Worm (Caenorhabditis elegans) whole organism, young adult: Measurements from ENCODE around the gene F16F9.4.

Experiments
- F49E8.2 ChIP-seq: sonication (generic microtip); optimal IDR thresholded peaks from 3 replicates; lab custom pipeline; 2017; ENCODE audit warnings: missing genetic modification characterization, mild to moderate bottlenecking, missing compliant biosample characterization, antibody characterized with exemption, moderate library complexity; ENCODE audit not compliant: insufficient read depth
- F57A8.1 ChIP-seq: fragments of 200-800 bp; sonication (Bioruptor generic); optimal IDR thresholded peaks from 2 replicates; lab custom pipeline; 2018; ENCODE audit warnings: mild to moderate bottlenecking, missing genetic modification characterization, moderate library complexity, missing compliant biosample characterization
- T07F8.4 ChIP-seq: sonication (generic microtip); optimal IDR thresholded peaks from 2 replicates; lab custom pipeline; 2016; ENCODE audit warnings: mild to moderate bottlenecking, missing genetic modification characterization, moderate library complexity, missing compliant biosample characterization
- atf-7 ChIP-seq: sonication (generic microtip); optimal IDR thresholded peaks from 2 replicates; lab custom pipeline; 2017; ENCODE audit warnings: mild to moderate bottlenecking, missing genetic modification characterization, missing compliant biosample characterization
- athp-1 ChIP-seq: sonication (generic microtip); optimal IDR thresholded peaks from 2 replicates; lab custom pipeline; 2017; ENCODE audit warnings: mild to moderate bottlenecking, missing genetic modification characterization, missing compliant biosample characterization
- hsf-1 ChIP-seq: fragments of 200-800 bp; sonication (Bioruptor generic); IDR thresholded peaks from 2 replicates; pipeline ENCODE4 v1.3.6; 2022; ENCODE audit warnings: missing genetic modification reagents, missing genetic modification characterization, missing compliant biosample characterization
- lin-35 ChIP-seq, 3 experiments: fragments of 150-350 bp in 2 of 3; sonication (generic microtip) in 1 of 3; optimal IDR thresholded peaks; 2 replicates each; lab custom pipeline; 2014 to 2018; ENCODE audit warnings: missing biosample characterization in 3 of 3, missing genetic modification characterization in 3 of 3, missing genetic modification reagents in 3 of 3
- mcd-1 ChIP-seq: fragments of 200-800 bp; sonication (Bioruptor generic); IDR thresholded peaks from 2 replicates; pipeline ENCODE4 v1.3.6; 2022; ENCODE audit warnings: missing genetic modification reagents, missing genetic modification characterization, missing compliant biosample characterization
- pha-4 ChIP-seq: fragments of 150-350 bp; sonication (generic microtip); optimal IDR thresholded peaks from 2 replicates; lab custom pipeline; 2014; ENCODE audit warnings: missing biosample characterization, missing genetic modification reagents, missing genetic modification characterization
- snpc-4 ChIP-seq, 5 experiments: fragments of 150-350 bp in 1 of 5; sonication (generic microtip) in 4 of 5; optimal IDR thresholded peaks; 2 replicates each; lab custom pipeline; 2014 to 2018; ENCODE audit warnings: missing genetic modification characterization in 5 of 5, missing biosample characterization in 3 of 5, antibody characterized with exemption in 2 of 5, mild to moderate bottlenecking in 2 of 5, missing compliant biosample characterization in 2 of 5, missing genotype in 2 of 5, moderate library complexity in 2 of 5, missing genetic modification reagents in 1 of 5
- sptf-2 ChIP-seq: fragments of 200-800 bp; sonication (Bioruptor generic); optimal IDR thresholded peaks from 2 replicates; lab custom pipeline; 2018; ENCODE audit warnings: mild to moderate bottlenecking, missing genetic modification characterization, missing compliant biosample characterization
- unc-62 ChIP-seq: fragments of 150-350 bp; optimal IDR thresholded peaks from 2 replicates; lab custom pipeline; 2014; ENCODE audit warnings: missing biosample characterization, missing genetic modification reagents, missing genetic modification characterization
- xnd-1 ChIP-seq: sonication (generic microtip); optimal IDR thresholded peaks from 2 replicates; lab custom pipeline; 2016; ENCODE audit warnings: missing genotype, missing genetic modification reagents, missing genetic modification characterization, missing compliant biosample characterization

DNA sequence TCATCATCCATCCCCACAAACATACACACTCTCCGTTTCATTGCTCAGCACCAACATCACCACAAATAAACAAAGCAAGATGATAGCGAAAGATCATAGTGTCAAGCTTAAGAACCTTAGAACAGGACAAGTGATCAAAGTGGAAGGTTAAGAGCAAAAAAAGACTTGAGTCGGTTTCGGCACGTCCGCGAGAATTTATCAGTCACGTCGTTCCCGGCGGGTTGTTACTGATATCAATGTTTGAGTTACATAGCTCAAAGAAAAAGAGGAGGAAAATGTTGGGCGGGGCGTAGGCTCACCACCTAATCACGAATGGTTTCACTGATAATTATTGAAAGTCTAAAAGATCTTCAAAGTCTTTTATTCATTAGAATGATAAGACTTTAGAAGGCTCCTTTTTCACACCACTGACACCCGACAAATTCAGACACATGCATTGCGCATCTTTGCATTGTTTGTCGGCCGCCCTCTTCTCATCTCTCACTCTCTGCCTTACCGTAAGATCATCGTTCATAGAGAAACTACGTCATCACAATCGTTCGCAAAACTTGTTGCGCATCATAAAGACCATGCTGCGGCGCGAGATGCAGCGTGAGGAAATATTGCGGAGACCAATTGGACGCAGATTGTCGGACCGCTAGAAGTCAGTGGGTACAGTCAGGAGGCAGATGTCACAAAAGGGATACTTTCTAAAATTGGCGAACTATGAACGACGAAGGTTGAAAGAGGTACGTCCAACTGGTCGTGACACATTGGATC, 14.1 kb upstream of the F16F9.4 start:
- no peak for TF ChIP-seq sptf-2 (GFP tag; lab: Kevin White, UChicago)
- TF ChIP-seq unc-62 (GFP tag; lab: Kevin White, UChicago), result no peak
- no peak for TF ChIP-seq F57A8.1 (GFP tag; lab: Kevin White, UChicago)
- no peak for TF ChIP-seq hsf-1 (GFP tag; lab: Robert Waterston, UW)
- no peak for TF ChIP-seq F49E8.2 (tag; lab: Kevin White, UChicago)
- TF ChIP-seq mcd-1 (GFP tag; lab: Robert Waterston, UW), result 0 out of 2 replicates have a peak, but pooled peaks have one; percentile 18
- no peak for TF ChIP-seq xnd-1 (tag; lab: Kevin White, UChicago)
- no peak for TF ChIP-seq pha-4 (tag; lab: Kevin White, UChicago)
- TF ChIP-seq athp-1, result no peak
- no peak for TF ChIP-seq atf-7
- no peak for TF ChIP-seq snpc-4 (GFP tag; optimal IDR thresholded peaks at IDR 0.05; lab: Kevin White, UChicago)
- peak in 1 of 4 experiments; percentile 3 for TF ChIP-seq snpc-4 (tag; optimal IDR thresholded peaks at IDR 0.05; lab: Kevin White, UChicago)
- no peak for TF ChIP-seq T07F8.4 (tag; lab: Kevin White, UChicago)
- no peak for TF ChIP-seq lin-35 (GFP tag; optimal IDR thresholded peaks at IDR 0.05; lab: Kevin White, UChicago)
